Fruit fly (Drosophila melanogaster): Measurements from ENCODE around the gene side-VI.

The side-VI gene

dm6 chr3R:11088120-11088519, 115.9 kb downstream of the side-VI start, which contains the start of gene CG43449:
Gene CG43449, plus strand, starts transcription at chr3R:11088420.
- no peak for TF ChIP-seq Jra (GFP tag; optimal IDR thresholded peaks at IDR 0.05)
